Worm (Caenorhabditis elegans): ENCODE data around the gene sas-6.

DNA sequence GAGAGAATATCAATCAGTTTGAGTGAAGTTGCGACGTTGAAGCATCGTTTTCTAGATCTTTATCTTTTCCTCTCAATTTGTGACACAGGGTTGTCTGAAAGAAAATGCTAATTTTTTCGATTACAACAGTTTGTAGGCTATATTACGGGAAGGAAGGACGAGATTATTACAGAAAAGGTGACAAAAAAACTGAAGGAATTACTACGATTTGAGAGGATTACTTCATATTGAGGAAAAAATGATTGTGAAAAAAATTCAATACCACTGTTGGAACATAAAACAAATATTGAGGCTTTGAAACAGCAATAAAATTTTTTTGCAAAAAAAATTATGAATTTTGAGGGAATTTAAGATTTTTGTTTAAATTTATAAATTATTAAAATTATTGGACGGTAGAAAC, 19.2 kb upstream of the sas-6 start, which contains the start of gene Y45F10D.14:
- no peak for TF ChIP-seq D1046.2 (GFP tag; IDR thresholded peaks at IDR 0.05)
- no peak for TF ChIP-seq ceh-28 (tag; optimal IDR thresholded peaks at IDR 0.05)
- TF ChIP-seq zag-1 (tag; optimal IDR thresholded peaks at IDR 0.05), result no peak
- no peak for TF ChIP-seq jun-1 (tag; optimal IDR thresholded peaks at IDR 0.05)
- no peak for TF ChIP-seq pha-4 (GFP tag; IDR thresholded peaks at IDR 0.05)
- no peak for TF ChIP-seq pha-4 (tag; optimal IDR thresholded peaks at IDR 0.05)
- TF ChIP-seq daf-16 (GFP tag; optimal IDR thresholded peaks at IDR 0.05), result no peak
- no peak for TF ChIP-seq daf-16 (tag; optimal IDR thresholded peaks at IDR 0.05)
- TF ChIP-seq unc-39 (tag; optimal IDR thresholded peaks at IDR 0.05), result no peak
- no peak for TF ChIP-seq fos-1 (tag; optimal IDR thresholded peaks at IDR 0.05)
- no peak for TF ChIP-seq fkh-10 (GFP tag; optimal IDR thresholded peaks at IDR 0.05)
- TF ChIP-seq mdl-1 (tag; optimal IDR thresholded peaks at IDR 0.05), result no peak
- no peak for TF ChIP-seq mep-1 (tag; optimal IDR thresholded peaks at IDR 0.05)
- no peak for TF ChIP-seq lir-3 (tag; optimal IDR thresholded peaks at IDR 0.05)
